Fruit fly (Drosophila melanogaster) S2 (cell line): Measurements from ENCODE around the gene yellow-f2.
A peak's percentile ranks its signal among the peaks of the same experiment; 100 is the strongest.

Source experiments
- CG8478 ChIP-seq: fragments of >200 bp; optimal IDR thresholded peaks from 2 replicates; lab custom pipeline; 2018
- CTCF ChIP-seq, 2 experiments: fragments of >200 bp; optimal IDR thresholded peaks; 2 replicates each; lab custom pipeline; 2018

yellow-f2 gene

DNA sequence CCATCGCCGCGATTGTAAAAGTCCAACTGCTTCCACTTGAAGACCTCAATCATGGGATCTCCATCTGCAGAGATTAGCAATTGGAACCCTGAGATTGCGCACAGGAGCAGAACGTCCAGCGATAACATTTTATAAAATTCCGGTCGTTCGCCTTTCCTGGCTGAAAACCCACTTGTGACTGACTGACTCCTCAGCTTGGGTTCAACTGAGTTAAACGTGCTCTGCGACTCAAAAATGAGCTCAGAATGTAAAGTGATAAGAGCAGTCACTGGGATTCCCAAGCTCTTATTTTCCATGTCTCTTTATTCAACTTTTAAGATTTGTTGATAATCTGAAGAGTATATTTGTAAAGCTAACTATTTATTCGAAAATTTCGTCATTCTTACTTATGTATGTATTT, 1.9 kb downstream of the yellow-f2 start, which contains the start of gene yellow-f:
TSS of gene yellow-f (minus strand) at position 184 of the 400 bp plus-strand sequence.
- no peak for TF ChIP-seq CTCF (optimal IDR thresholded peaks at IDR 0.05; lab: Kevin White, UChicago)
- no peak for TF ChIP-seq CG8478 (lab: Kevin White, UChicago)

- TF ChIP-seq CTCF (optimal IDR thresholded peaks at IDR 0.05; lab: Kevin White, UChicago) (no peak), CG8478 (lab: Kevin White, UChicago) (no peak)
These were observed 6.5 kb downstream of the yellow-f2 start, which contains the start of gene CG14383 for dm6 chr3R:12988411-12988810. Gene CG14383, minus strand, starts transcription at chr3R:12988511.

- no peak for TF ChIP-seq CG8478 (lab: Kevin White, UChicago)
- no peak for TF ChIP-seq CTCF (optimal IDR thresholded peaks at IDR 0.05; lab: Kevin White, UChicago)
These were observed 9.0 kb downstream of the yellow-f2 start, which contains the start of gene CG31342 for dm6 chr3R:12985828-12986530. Gene CG31342, plus strand, starts transcription at chr3R:12986041.

- TF ChIP-seq CG8478 (lab: Kevin White, UChicago) (no peak), CTCF (optimal IDR thresholded peaks at IDR 0.05; lab: Kevin White, UChicago) (no peak)
These were observed 11.8 kb downstream of the yellow-f2 start for dm6 chr3R:12982982-12983633.

DNA sequence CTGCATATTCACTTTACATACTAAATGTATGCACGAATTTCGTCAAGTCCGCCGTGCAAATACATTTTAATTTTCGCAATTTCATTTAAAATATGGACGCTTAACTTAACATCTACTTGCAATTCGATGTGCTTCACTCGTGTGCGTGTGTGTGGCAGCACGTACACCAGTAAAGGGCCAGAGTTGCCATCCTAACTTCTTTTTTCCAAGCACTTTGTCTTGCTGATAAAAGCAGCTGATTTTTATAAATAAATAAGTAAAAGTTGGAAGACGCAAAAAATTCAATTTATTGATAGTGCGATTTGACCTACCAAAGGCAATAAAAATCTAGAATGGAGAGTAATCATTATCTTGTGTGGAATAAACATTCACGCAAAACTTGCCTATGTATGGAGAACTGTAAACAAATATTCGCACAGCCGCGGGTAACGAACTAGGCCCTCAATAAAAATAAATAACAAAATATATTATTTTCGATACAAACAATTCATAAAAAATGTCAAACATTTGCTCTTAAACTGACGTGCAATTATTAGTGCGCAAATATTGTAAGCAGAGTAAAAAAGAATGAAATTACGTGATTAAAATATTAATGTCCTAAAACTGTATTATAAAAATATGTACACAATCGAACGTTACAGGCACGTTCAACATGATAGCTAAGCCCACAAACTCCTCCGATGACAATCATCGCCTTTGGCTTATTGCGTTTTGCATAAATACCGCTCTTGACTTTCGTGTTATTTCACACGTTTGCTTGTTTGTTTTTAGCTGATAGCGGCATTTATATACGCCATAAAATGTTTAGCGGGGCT, 12.6 kb downstream of the yellow-f2 start:
- TF ChIP-seq CG8478 (lab: Kevin White, UChicago) (no peak), CTCF (optimal IDR thresholded peaks at IDR 0.05; lab: Kevin White, UChicago) (no peak)

- TF ChIP-seq CG8478 (lab: Kevin White, UChicago) (no peak), CTCF (optimal IDR thresholded peaks at IDR 0.05; lab: Kevin White, UChicago) (no peak)
These were observed 13.4 kb downstream of the yellow-f2 start for dm6 chr3R:12981334-12982166.

dm6 chr3R:12980628-12981219, 14.2 kb downstream of the yellow-f2 start, which contains the start of gene Paip2:
Gene Paip2, plus strand, starts transcription at chr3R:12980792.
- TF ChIP-seq CG8478 (lab: Kevin White, UChicago) (no peak), CTCF (optimal IDR thresholded peaks at IDR 0.05; lab: Kevin White, UChicago) (peak; percentile 84 to 86)

- TF ChIP-seq CTCF (optimal IDR thresholded peaks at IDR 0.05; lab: Kevin White, UChicago) (no peak), CG8478 (lab: Kevin White, UChicago) (no peak)
These were observed 17.4 kb downstream of the yellow-f2 start, which contains the start of the genes CG7381 and CG7091 for dm6 chr3R:12977371-12978050. Gene CG7381, minus strand, starts transcription at chr3R:12977471. Gene CG7091, plus strand, starts transcription at chr3R:12978000.

DNA sequence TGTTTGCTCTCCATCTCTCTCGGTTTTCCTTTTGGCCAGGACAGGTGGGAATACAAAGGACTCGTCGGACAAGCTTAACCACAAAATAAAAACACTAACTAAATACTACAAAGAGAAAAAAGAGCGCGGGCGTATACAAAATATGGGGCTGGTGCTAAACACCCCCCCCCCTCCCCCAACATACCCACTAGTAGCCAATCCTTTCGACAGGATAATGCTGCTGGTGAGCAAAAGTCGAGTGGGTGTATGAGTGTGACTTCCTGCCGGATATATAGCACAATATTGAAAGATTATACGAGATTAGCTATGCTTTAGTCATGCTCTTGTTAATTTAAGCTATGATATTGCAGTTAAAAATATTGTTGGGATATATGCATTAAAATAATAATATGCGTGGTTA, 19.7 kb downstream of the yellow-f2 start:
- TF ChIP-seq CTCF (optimal IDR thresholded peaks at IDR 0.05; lab: Kevin White, UChicago) (no peak), CG8478 (lab: Kevin White, UChicago) (no peak)

- no peak for TF ChIP-seq CG8478 (lab: Kevin White, UChicago)
- no peak for TF ChIP-seq CTCF (optimal IDR thresholded peaks at IDR 0.05; lab: Kevin White, UChicago)
These were observed 20.5 kb downstream of the yellow-f2 start for dm6 chr3R:12974447-12974846.

DNA sequence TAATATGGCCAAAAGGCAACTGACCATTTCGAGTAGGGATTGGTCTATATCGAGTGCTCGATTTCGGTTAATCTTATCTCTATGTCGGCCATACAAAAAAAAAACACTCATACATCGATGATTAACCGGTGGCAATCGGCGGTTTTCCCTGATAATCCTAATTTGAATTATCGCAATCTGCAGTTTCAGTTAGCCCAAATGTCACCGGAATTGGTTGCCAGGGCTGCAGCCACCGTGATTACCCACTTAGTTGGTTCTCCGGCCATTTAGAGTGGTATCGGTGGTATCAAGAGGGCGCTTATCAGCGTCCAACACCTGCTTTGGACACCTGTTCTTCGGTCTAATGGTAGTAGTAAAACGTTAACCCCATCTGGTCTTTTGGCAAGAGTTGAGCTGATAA, 22.8 kb downstream of the yellow-f2 start:
- no peak for TF ChIP-seq CG8478 (lab: Kevin White, UChicago)
- TF ChIP-seq CTCF (optimal IDR thresholded peaks at IDR 0.05; lab: Kevin White, UChicago) = no peak

dm6 chr3R:12967612-12968011, 27.3 kb downstream of the yellow-f2 start, which contains the start of the genes CG14384 and grsm:
Gene CG14384, minus strand, starts transcription at chr3R:12967712.
Gene grsm, minus strand, starts transcription at chr3R:12967712.
- no peak for TF ChIP-seq CTCF (optimal IDR thresholded peaks at IDR 0.05; lab: Kevin White, UChicago)
- TF ChIP-seq CG8478 (lab: Kevin White, UChicago) = no peak

DNA sequence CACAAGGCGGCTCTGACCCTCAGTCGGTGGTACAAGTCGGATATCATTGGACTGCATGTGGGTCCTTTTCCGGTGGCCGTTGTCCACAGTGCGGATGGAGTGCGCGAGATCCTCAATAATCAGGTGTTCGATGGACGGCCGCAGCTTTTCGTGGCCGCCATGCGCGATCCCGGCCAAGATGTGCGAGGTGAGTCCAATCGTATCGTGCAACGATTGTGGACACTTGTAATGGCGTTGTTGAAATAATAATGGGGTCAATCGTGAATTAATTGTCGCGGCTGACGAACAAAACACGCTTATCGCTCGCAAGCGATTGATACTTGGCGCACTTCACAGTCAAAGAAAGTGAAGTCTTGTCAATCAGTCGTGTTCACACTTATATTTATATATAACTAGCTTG, 30.9 kb downstream of the yellow-f2 start:
- TF ChIP-seq CG8478 (lab: Kevin White, UChicago) (no peak), CTCF (optimal IDR thresholded peaks at IDR 0.05; lab: Kevin White, UChicago) (no peak)
